Fruit fly (Drosophila melanogaster): ENCODE results near the gene noc.

Gene noc

dm6 chr2L:14502578-14503426 lies 12.1 kb downstream of the noc start (continued):
- TF ChIP-seq seq (GFP tag; IDR thresholded peaks at IDR 0.05) (peak; percentile 92), wdn (GFP tag; IDR thresholded peaks at IDR 0.05) (peak; percentile 82), CG14710 (tag; optimal IDR thresholded peaks at IDR 0.05) (peak; percentile 79), NFAT (GFP tag; IDR thresholded peaks at IDR 0.05) (peak; percentile 89), tin (GFP tag; optimal IDR thresholded peaks at IDR 0.05) (peak; percentile 93), H15 (GFP tag; IDR thresholded peaks at IDR 0.05) (peak; percentile 92), CG12744 (GFP tag; optimal IDR thresholded peaks at IDR 0.05) (peak; percentile 91), bab2 (GFP tag; optimal IDR thresholded peaks at IDR 0.05) (peak; percentile 94), Trl (optimal IDR thresholded peaks at IDR 0.05) (no peak), Trl (GFP tag; optimal IDR thresholded peaks at IDR 0.05) (peak; percentile 95), sens (GFP tag) (peak; percentile 98), CoRest (tag; optimal IDR thresholded peaks at IDR 0.05) (peak; percentile 89), ftz-f1 (GFP tag; optimal IDR thresholded peaks at IDR 0.05) (peak; percentile 40), Abd-B (GFP tag; optimal IDR thresholded peaks at IDR 0.05) (peak; percentile 89), hb (GFP tag; IDR thresholded peaks at IDR 0.05; ENCODE audit: partially characterized antibody) (no peak), CG1529 (GFP tag; optimal IDR thresholded peaks at IDR 0.05) (peak; percentile 85), pnt (GFP tag; optimal IDR thresholded peaks at IDR 0.05) (peak; percentile 94), Optix (GFP tag; IDR thresholded peaks at IDR 0.05) (peak; percentile 91), CG12942 (GFP tag; optimal IDR thresholded peaks at IDR 0.05) (peak; percentile 91), CG3065 (GFP tag; optimal IDR thresholded peaks at IDR 0.05) (peak; percentile 79), CG17359 (tag; optimal IDR thresholded peaks at IDR 0.05) (peak; percentile 96), CG4404 (GFP tag; IDR thresholded peaks at IDR 0.05) (peak; percentile 64), D19B (GFP tag; optimal IDR thresholded peaks at IDR 0.05) (peak; percentile 69), tgo (GFP tag; IDR thresholded peaks at IDR 0.05) (peak; percentile 94), otp (GFP tag; IDR thresholded peaks at IDR 0.05) (peak; percentile 88), CG12104 (GFP tag; optimal IDR thresholded peaks at IDR 0.05) (peak; percentile 80), sisA (GFP tag; IDR thresholded peaks at IDR 0.05) (peak; percentile 92), ro (GFP tag; IDR thresholded peaks at IDR 0.05) (peak; percentile 62; the same call in 1 of the 2 replicates), CG13424 (tag; optimal IDR thresholded peaks at IDR 0.05) (peak; percentile 92), Usf (GFP tag; optimal IDR thresholded peaks at IDR 0.05) (peak; percentile 57), CG6254 (GFP tag; optimal IDR thresholded peaks at IDR 0.05) (peak; percentile 83), CG5180 (GFP tag; optimal IDR thresholded peaks at IDR 0.05) (peak; percentile 82), CG9797 (GFP tag; optimal IDR thresholded peaks at IDR 0.05) (peak; percentile 5), fd3F (GFP tag; optimal IDR thresholded peaks at IDR 0.05) (peak; percentile 83), CG11560 (tag; IDR thresholded peaks at IDR 0.05) (peak; percentile 72), exex (tag; optimal IDR thresholded peaks at IDR 0.05) (peak; percentile 59), CG12299 (tag; optimal IDR thresholded peaks at IDR 0.05) (peak; percentile 78), Vsx1 (GFP tag; optimal IDR thresholded peaks at IDR 0.05) (peak; percentile 85), sima (GFP tag; optimal IDR thresholded peaks at IDR 0.05) (peak; percentile 87), CG6175 (GFP tag; IDR thresholded peaks at IDR 0.05) (peak; percentile 79; the same call in 2 of the 3 replicates), pan (optimal IDR thresholded peaks at IDR 0.05) (no peak), pan (GFP tag; optimal IDR thresholded peaks at IDR 0.05 in 1 of 2, IDR thresholded peaks at IDR 0.05 in 1 of 2) (peak in 1 of 2 experiments; percentile 96), nerfin-2 (GFP tag; IDR thresholded peaks at IDR 0.05; ENCODE audit: partially characterized antibody) (no peak), BEAF-32 (GFP tag; optimal IDR thresholded peaks at IDR 0.05) (no peak), CG7786 (GFP tag; optimal IDR thresholded peaks at IDR 0.05) (peak; percentile 87), CG17568 (GFP tag; optimal IDR thresholded peaks at IDR 0.05) (peak; percentile 87), CG10959 (GFP tag; IDR thresholded peaks at IDR 0.05) (peak; percentile 78), CG6654 (GFP tag; optimal IDR thresholded peaks at IDR 0.05) (peak; percentile 77), CG1647 (GFP tag; optimal IDR thresholded peaks at IDR 0.05) (peak; percentile 84), Lpt (GFP tag; optimal IDR thresholded peaks at IDR 0.05) (no peak)

All from whole organism, embryonic.